Worm (Caenorhabditis elegans) whole organism, midembryonic: ENCODE results near the gene ags-3.

Experiments
- cog-1 ChIP-seq: sonication (generic microtip); optimal IDR thresholded peaks from 2 replicates; lab custom pipeline; 2016; ENCODE audit warnings: missing genetic modification characterization, missing compliant biosample characterization
- flt-1 ChIP-seq: fragments of 200-800 bp; sonication (Bioruptor generic); IDR thresholded peaks from 2 replicates; pipeline ENCODE4 v1.3.6; 2022; ENCODE audit warnings: missing genetic modification characterization, missing compliant biosample characterization
- klf-2 ChIP-seq: fragments of 200-800 bp; sonication (Bioruptor generic); conservative IDR thresholded peaks from 2 replicates; pipeline ENCODE4 v1.3.6; 2022; ENCODE audit warnings: missing genetic modification reagents, missing genetic modification characterization, missing compliant biosample characterization
- med-1 ChIP-seq: sonication (generic microtip); optimal IDR thresholded peaks from 2 replicates; lab custom pipeline; 2017; ENCODE audit warnings: missing genetic modification characterization, mild to moderate bottlenecking, missing compliant biosample characterization, antibody characterized with exemption, missing genetic modification reagents; ENCODE audit not compliant: insufficient read depth
- ref-1 ChIP-seq: fragments of 200-800 bp; sonication (Bioruptor generic); conservative IDR thresholded peaks from 2 replicates; pipeline ENCODE4 v1.3.6; 2022; ENCODE audit warnings: missing genetic modification reagents, missing genetic modification characterization, missing compliant biosample characterization
- tab-1 ChIP-seq: fragments of 200-800 bp; sonication (Bioruptor generic); IDR thresholded peaks from 2 replicates; pipeline ENCODE4 v1.3.6; 2022; ENCODE audit warnings: missing genetic modification characterization, missing compliant biosample characterization
- ztf-29 ChIP-seq: fragments of 200-800 bp; sonication (Bioruptor generic); IDR thresholded peaks from 2 replicates; pipeline ENCODE4 v1.3.6; 2022; ENCODE audit warnings: missing genetic modification reagents, missing genetic modification characterization, missing compliant biosample characterization

ce11 chrX:5264026-5264425, 39.4 kb downstream of the ags-3 start, which contains the start of gene Y34B4A.4:
- TF ChIP-seq flt-1 (GFP tag; lab: Robert Waterston, UW) (no peak), tab-1 (no peak), ztf-29 (GFP tag; lab: Robert Waterston, UW) (no peak), klf-2 (GFP tag; lab: Robert Waterston, UW) (no peak), med-1 (no peak), cog-1 (no peak), ref-1 (GFP tag; lab: Robert Waterston, UW) (no peak)
